Worm (Caenorhabditis elegans) whole organism, L4 larva: Measurements from ENCODE around the gene K09C6.2.

Source experiments
- Y105C5A.15 ChIP-seq: fragments of 200-800 bp; sonication (Bioruptor generic); IDR thresholded peaks from 2 replicates; pipeline ENCODE4 v1.3.6; 2022; ENCODE audit warnings: missing genetic modification characterization, missing compliant biosample characterization
- ama-1 ChIP-seq: fragments of 150-350 bp; optimal IDR thresholded peaks from 2 replicates; lab custom pipeline; 2014; ENCODE audit warnings: inconsistent platforms, mixed read lengths
- ceh-28 ChIP-seq: fragments of 150-350 bp; optimal IDR thresholded peaks from 2 replicates; lab custom pipeline; 2014; ENCODE audit warnings: missing biosample characterization, missing genetic modification reagents, missing genetic modification characterization
- fos-1 ChIP-seq: fragments of 150-350 bp; optimal IDR thresholded peaks from 2 replicates; lab custom pipeline; 2014; ENCODE audit warnings: missing biosample characterization, missing genetic modification characterization
- lim-7 ChIP-seq: fragments of 200-800 bp; sonication (Bioruptor generic); IDR thresholded peaks from 2 replicates; pipeline ENCODE4 v1.3.6; 2022; ENCODE audit warnings: missing genetic modification characterization, missing compliant biosample characterization
- ztf-11 ChIP-seq: fragments of 150-350 bp; optimal IDR thresholded peaks from 2 replicates; lab custom pipeline; 2014; ENCODE audit warnings: missing biosample characterization, missing genetic modification characterization

ce11 chrV:858841-859456, 2.3 kb downstream of the K09C6.2 start:
- TF ChIP-seq Y105C5A.15: no peak
- peak; percentile 40; the same call in 1 of the 2 replicates for TF ChIP-seq lim-7 (GFP tag; lab: Robert Waterston, UW)
- no peak for TF ChIP-seq ceh-28
- no peak for TF ChIP-seq fos-1 (tag; lab: Kevin White, UChicago)
- no peak for TF ChIP-seq ama-1 (lab: Kevin White, UChicago)
- no peak for TF ChIP-seq ztf-11 (tag; lab: Kevin White, UChicago)
